Fruit fly (Drosophila melanogaster): ENCODE results near the gene wts.

dm6 chr3R:30782553-30782952 lies 23.9 kb downstream of the wts start:
- peak; percentile 69 for TF ChIP-seq ovo (GFP tag; optimal IDR thresholded peaks at IDR 0.05)
- no peak for TF ChIP-seq Hr96 (GFP tag; optimal IDR thresholded peaks at IDR 0.05)
- TF ChIP-seq toe (GFP tag; optimal IDR thresholded peaks at IDR 0.05): no peak
- no peak for TF ChIP-seq Clk (GFP tag; optimal IDR thresholded peaks at IDR 0.05)
- no peak for TF ChIP-seq CG5204 (GFP tag; optimal IDR thresholded peaks at IDR 0.05)
- no peak for TF ChIP-seq Mnt (GFP tag; optimal IDR thresholded peaks at IDR 0.05)
- no peak for TF ChIP-seq kay (GFP tag; ENCODE audit: borderline replicate concordance)
- no peak for TF ChIP-seq tj (GFP tag; optimal IDR thresholded peaks at IDR 0.05)
- no peak for TF ChIP-seq CG7101 (tag; optimal IDR thresholded peaks at IDR 0.05)
- TF ChIP-seq Crg-1 (GFP tag; optimal IDR thresholded peaks at IDR 0.05): no peak

Measured in whole organism, adult.